Fruit fly (Drosophila melanogaster): ENCODE measurements around the gene AdipoR.

dm6 chr3R:22520481-22520880 lies 27.2 kb downstream of the AdipoR start:
- TF ChIP-seq CG5204 (GFP tag; optimal IDR thresholded peaks at IDR 0.05) (no peak), Crg-1 (GFP tag; optimal IDR thresholded peaks at IDR 0.05) (no peak), kay (GFP tag; ENCODE audit: borderline replicate concordance) (no peak), Clk (GFP tag; optimal IDR thresholded peaks at IDR 0.05) (no peak), tj (GFP tag; optimal IDR thresholded peaks at IDR 0.05) (no peak), CG14711 (tag; optimal IDR thresholded peaks at IDR 0.05) (no peak), CG7101 (tag; optimal IDR thresholded peaks at IDR 0.05) (no peak), CG1620 (GFP tag; optimal IDR thresholded peaks at IDR 0.05) (no peak)
